Fruit fly (Drosophila melanogaster) S2 (cell line): ENCODE measurements around the gene Spn77Ba.

Experiments used
- CG8478 ChIP-seq: fragments of >200 bp; optimal IDR thresholded peaks from 2 replicates; lab custom pipeline; 2018
- CTCF ChIP-seq, 2 experiments: fragments of >200 bp; optimal IDR thresholded peaks; 2 replicates each; lab custom pipeline; 2018

The Spn77Ba gene

DNA sequence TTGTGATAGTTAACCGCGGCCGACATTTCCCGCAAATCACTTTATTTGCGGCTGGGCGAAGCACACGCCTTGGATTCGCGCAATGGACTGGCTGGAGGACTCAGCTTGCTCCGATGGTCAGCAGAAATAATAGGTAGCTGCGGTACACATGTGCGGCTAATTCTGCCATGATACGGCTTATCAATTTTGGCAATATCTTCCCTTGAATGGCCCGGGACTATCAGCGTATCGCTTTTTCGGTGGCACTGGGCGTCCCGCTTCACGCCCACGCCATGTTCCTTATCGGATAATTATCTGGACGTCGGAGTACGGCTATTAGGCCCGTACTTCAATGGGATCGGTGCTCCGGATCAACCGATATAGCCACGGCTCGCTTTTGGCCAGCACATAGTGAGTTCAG is 49.1 kb downstream of the Spn77Ba start:
- TF ChIP-seq CG8478 (lab: Kevin White, UChicago) (no peak), CTCF (optimal IDR thresholded peaks at IDR 0.05; lab: Kevin White, UChicago) (no peak)

dm6 chr3L:20366674-20367372 is 49.8 kb downstream of the Spn77Ba start, which contains the start of the genes Toll-9 and in:
Gene Toll-9 (minus strand): TSS chr3L:20366724.
Gene in (plus strand): TSS chr3L:20367198.
- no peak for TF ChIP-seq CG8478 (lab: Kevin White, UChicago)
- TF ChIP-seq CTCF (optimal IDR thresholded peaks at IDR 0.05; lab: Kevin White, UChicago) = no peak
